Fruit fly (Drosophila melanogaster) Kc167 (cell line): ENCODE results near the gene CG8915.

ENCODE experiments used
- Myc ChIP-seq: fragments of >200 bp; optimal IDR thresholded peaks from 2 replicates; lab custom pipeline; 2017; ENCODE audit warnings: missing external identifiers
- h ChIP-seq: fragments of >200 bp; optimal IDR thresholded peaks from 3 replicates; lab custom pipeline; 2018; ENCODE audit warnings: missing external identifiers
- psq ChIP-seq: fragments of >200 bp; optimal IDR thresholded peaks from 2 replicates; lab custom pipeline; 2017; ENCODE audit warnings: missing external identifiers

DNA sequence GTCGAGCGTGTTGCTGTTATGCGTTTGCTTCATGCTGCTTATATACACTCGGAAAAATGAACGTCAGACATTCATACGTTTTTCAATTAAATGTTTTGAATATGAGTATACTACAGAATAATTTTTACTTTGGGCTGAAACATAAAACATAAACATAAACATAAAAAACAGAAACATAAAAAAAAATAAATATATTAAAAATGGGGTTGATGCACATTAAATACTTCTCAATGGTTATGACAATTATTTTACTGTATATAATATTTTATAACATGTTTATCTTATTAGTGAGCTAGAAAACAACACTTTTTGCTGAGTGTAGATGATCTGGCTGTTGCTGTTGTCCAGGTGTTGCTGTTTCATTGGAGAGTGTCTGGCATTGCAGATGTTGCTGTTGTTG is 7.4 kb downstream of the CG8915 start:
- no peak for TF ChIP-seq Myc (lab: Kevin White, UChicago)
- no peak for TF ChIP-seq psq (lab: Kevin White, UChicago)
- TF ChIP-seq h = no peak
